Worm (Caenorhabditis elegans) whole organism, early embryonic: ENCODE results near the gene K01D12.10.

Source experiments
- B0310.2 ChIP-seq: sonication (generic microtip); optimal IDR thresholded peaks from 2 replicates; lab custom pipeline; 2016; ENCODE audit warnings: mild to moderate bottlenecking, missing genetic modification characterization, missing compliant biosample characterization
- F13C5.2 ChIP-seq: sonication (generic microtip); optimal IDR thresholded peaks from 2 replicates; lab custom pipeline; 2017; ENCODE audit warnings: mild to moderate bottlenecking, missing genetic modification characterization, inconsistent platforms, missing compliant biosample characterization
- aly-1 ChIP-seq: sonication (generic microtip); optimal IDR thresholded peaks from 2 replicates; lab custom pipeline; 2016; ENCODE audit warnings: missing genetic modification characterization, missing compliant biosample characterization
- ama-1 ChIP-seq: fragments of 150-350 bp; optimal IDR thresholded peaks from 2 replicates; lab custom pipeline; 2014
- ceh-13 ChIP-seq: fragments of 200-800 bp; sonication (Bioruptor generic); optimal IDR thresholded peaks from 2 replicates; lab custom pipeline; 2018; ENCODE audit warnings: mild to moderate bottlenecking, missing genetic modification characterization, missing compliant biosample characterization
- ceh-36 ChIP-seq: sonication (generic microtip); optimal IDR thresholded peaks from 2 replicates; lab custom pipeline; 2016; ENCODE audit warnings: missing genetic modification characterization, inconsistent platforms, missing compliant biosample characterization
- ets-7 ChIP-seq: sonication (generic microtip); optimal IDR thresholded peaks from 2 replicates; lab custom pipeline; 2016; ENCODE audit warnings: missing genotype, missing genetic modification characterization, missing compliant biosample characterization
- flt-1 ChIP-seq: fragments of 200-800 bp; sonication (Bioruptor generic); IDR thresholded peaks from 2 replicates; pipeline ENCODE4 v1.3.6; 2022; ENCODE audit warnings: missing genetic modification characterization, missing compliant biosample characterization
- hmbx-1 ChIP-seq: sonication (generic microtip); optimal IDR thresholded peaks from 2 replicates; lab custom pipeline; 2016; ENCODE audit warnings: mild to moderate bottlenecking, missing genetic modification characterization, missing compliant biosample characterization
- hmg-4 ChIP-seq: fragments of 200-800 bp; sonication (Bioruptor generic); optimal IDR thresholded peaks from 2 replicates; lab custom pipeline; 2018; ENCODE audit warnings: mild to moderate bottlenecking, missing genetic modification characterization, missing compliant biosample characterization
- hnd-1 ChIP-seq: sonication (generic microtip); optimal IDR thresholded peaks from 2 replicates; lab custom pipeline; 2016; ENCODE audit warnings: missing genetic modification characterization, missing compliant biosample characterization
- pes-1 ChIP-seq: fragments of 200-800 bp; sonication (Bioruptor generic); IDR thresholded peaks from 2 replicates; pipeline ENCODE4 v1.3.6; 2022; ENCODE audit warnings: missing genetic modification reagents, missing genetic modification characterization, missing compliant biosample characterization
- scrt-1 ChIP-seq: fragments of 200-800 bp; sonication (Bioruptor generic); IDR thresholded peaks from 2 replicates; pipeline ENCODE4 v1.3.6; 2022; ENCODE audit warnings: missing genetic modification characterization, missing compliant biosample characterization
- sea-1 ChIP-seq: fragments of 200-800 bp; sonication (Bioruptor generic); conservative IDR thresholded peaks from 2 replicates; pipeline ENCODE4 v1.3.6; 2022; ENCODE audit warnings: missing genetic modification characterization, missing compliant biosample characterization
- tbx-11 ChIP-seq: fragments of 200-800 bp; sonication (Bioruptor generic); IDR thresholded peaks from 2 replicates; pipeline ENCODE4 v1.3.6; 2022; ENCODE audit warnings: missing genetic modification characterization, missing compliant biosample characterization
- tbx-37 ChIP-seq: fragments of 200-800 bp; sonication (Bioruptor generic); conservative IDR thresholded peaks from 2 replicates; pipeline ENCODE4 v1.3.6; 2022; ENCODE audit warnings: missing genetic modification reagents, missing genetic modification characterization, missing compliant biosample characterization
- tra-4 ChIP-seq: sonication (generic microtip); optimal IDR thresholded peaks from 2 replicates; lab custom pipeline; 2017; ENCODE audit warnings: missing genetic modification characterization, missing compliant biosample characterization

The K01D12.10 gene

ce11 chrV:12429039-12429438 is 23.0 kb downstream of the K01D12.10 start, which contains the start of gene C54D10.5:
C54D10.5 (plus strand) TSS chrV:12429339.
- TF ChIP-seq tbx-11 (GFP tag; lab: Robert Waterston, UW) (no peak), hnd-1 (tag; lab: Kevin White, UChicago) (no peak), aly-1 (no peak), hmg-4 (GFP tag; lab: Kevin White, UChicago) (no peak), pes-1 (GFP tag; lab: Robert Waterston, UW) (no peak), sea-1 (GFP tag; lab: Robert Waterston, UW) (no peak), flt-1 (no peak), ets-7 (tag; lab: Kevin White, UChicago) (no peak), B0310.2 (tag; lab: Kevin White, UChicago) (no peak), ceh-13 (no peak), hmbx-1 (tag; lab: Kevin White, UChicago) (no peak)

ce11 chrV:12432111-12432510 is 26.1 kb downstream of the K01D12.10 start, which contains the start of gene C54D10.13:
C54D10.13 (minus strand) TSS chrV:12432289.
- TF ChIP-seq F13C5.2 (tag; lab: Kevin White, UChicago), result no peak
- no peak for TF ChIP-seq ets-7 (tag; lab: Kevin White, UChicago)
- no peak for TF ChIP-seq tra-4
- no peak for TF ChIP-seq tbx-37
- no peak for TF ChIP-seq ceh-36 (tag; lab: Kevin White, UChicago)
- no peak for TF ChIP-seq ceh-13
- TF ChIP-seq aly-1, result no peak
- no peak for TF ChIP-seq hmbx-1 (tag; lab: Kevin White, UChicago)
- no peak for TF ChIP-seq ama-1 (lab: Kevin White, UChicago)
- no peak for TF ChIP-seq sea-1 (GFP tag; lab: Robert Waterston, UW)
- no peak for TF ChIP-seq pes-1 (GFP tag; lab: Robert Waterston, UW)

ce11 chrV:12433105-12433504 is 27.1 kb downstream of the K01D12.10 start:
- TF ChIP-seq hmg-4 (GFP tag; lab: Kevin White, UChicago) (no peak), ama-1 (lab: Kevin White, UChicago) (no peak), tbx-11 (GFP tag; lab: Robert Waterston, UW) (no peak), ceh-36 (tag; lab: Kevin White, UChicago) (no peak), ets-7 (tag; lab: Kevin White, UChicago) (no peak), F13C5.2 (tag; lab: Kevin White, UChicago) (no peak), ceh-13 (no peak), B0310.2 (tag; lab: Kevin White, UChicago) (no peak), tbx-37 (no peak), tra-4 (no peak), hmbx-1 (tag; lab: Kevin White, UChicago) (no peak)

- TF ChIP-seq scrt-1 (GFP tag; lab: Robert Waterston, UW), result no peak
- TF ChIP-seq aly-1, result no peak
- TF ChIP-seq hmbx-1 (tag; lab: Kevin White, UChicago), result no peak
- no peak for TF ChIP-seq pes-1 (GFP tag; lab: Robert Waterston, UW)
- TF ChIP-seq tbx-37, result no peak
- TF ChIP-seq ama-1 (lab: Kevin White, UChicago), result no peak
- no peak for TF ChIP-seq B0310.2 (tag; lab: Kevin White, UChicago)
- no peak for TF ChIP-seq tra-4
- no peak for TF ChIP-seq F13C5.2 (tag; lab: Kevin White, UChicago)
- no peak for TF ChIP-seq tbx-11 (GFP tag; lab: Robert Waterston, UW)
- no peak for TF ChIP-seq ceh-13
- no peak for TF ChIP-seq hnd-1 (tag; lab: Kevin White, UChicago)
- TF ChIP-seq sea-1 (GFP tag; lab: Robert Waterston, UW), result no peak
- TF ChIP-seq ets-7 (tag; lab: Kevin White, UChicago), result no peak
- no peak for TF ChIP-seq flt-1
- TF ChIP-seq hmg-4 (GFP tag; lab: Kevin White, UChicago), result no peak
- no peak for TF ChIP-seq ceh-36 (tag; lab: Kevin White, UChicago)
These were observed 27.7 kb downstream of the K01D12.10 start, which contains the start of gene srh-25 for ce11 chrV:12433717-12434116. srh-25 (minus strand) TSS chrV:12433817.

- no peak for TF ChIP-seq hmbx-1 (tag; lab: Kevin White, UChicago)
- no peak for TF ChIP-seq tra-4
- no peak for TF ChIP-seq hnd-1 (tag; lab: Kevin White, UChicago)
- TF ChIP-seq F13C5.2 (tag; lab: Kevin White, UChicago), result no peak
- no peak for TF ChIP-seq tbx-11 (GFP tag; lab: Robert Waterston, UW)
- TF ChIP-seq ceh-36 (tag; lab: Kevin White, UChicago), result no peak
- no peak for TF ChIP-seq pes-1 (GFP tag; lab: Robert Waterston, UW)
- no peak for TF ChIP-seq sea-1 (GFP tag; lab: Robert Waterston, UW)
- no peak for TF ChIP-seq ama-1 (lab: Kevin White, UChicago)
- TF ChIP-seq hmg-4 (GFP tag; lab: Kevin White, UChicago), result no peak
- no peak for TF ChIP-seq aly-1
- TF ChIP-seq ceh-13, result no peak
- no peak for TF ChIP-seq tbx-37
- TF ChIP-seq scrt-1 (GFP tag; lab: Robert Waterston, UW), result no peak
- TF ChIP-seq B0310.2 (tag; lab: Kevin White, UChicago), result no peak
- no peak for TF ChIP-seq flt-1
- TF ChIP-seq ets-7 (tag; lab: Kevin White, UChicago), result no peak
These were observed 35.4 kb downstream of the K01D12.10 start, which contains the start of gene pals-37 for ce11 chrV:12441420-12441819. pals-37 (minus strand) TSS chrV:12441520.

- TF ChIP-seq hmg-4 (GFP tag; lab: Kevin White, UChicago) (no peak), ets-7 (tag; lab: Kevin White, UChicago) (no peak), F13C5.2 (tag; lab: Kevin White, UChicago) (no peak), tbx-11 (GFP tag; lab: Robert Waterston, UW) (no peak), scrt-1 (GFP tag; lab: Robert Waterston, UW) (no peak), ama-1 (lab: Kevin White, UChicago) (no peak)
These were observed 37.7 kb downstream of the K01D12.10 start, which contains the start of gene pals-39 for ce11 chrV:12443754-12444153. pals-39 (minus strand) TSS chrV:12443854.

ce11 chrV:12446895-12447294 is 40.9 kb downstream of the K01D12.10 start, which contains the start of the genes pals-38 and C54D10.9:
pals-38 (minus strand) TSS chrV:12446995.
C54D10.9 (plus strand) TSS chrV:12447153.
- no peak for TF ChIP-seq pes-1 (GFP tag; lab: Robert Waterston, UW)
- no peak for TF ChIP-seq sea-1 (GFP tag; lab: Robert Waterston, UW)
- TF ChIP-seq aly-1, result no peak
- no peak for TF ChIP-seq ceh-36 (tag; lab: Kevin White, UChicago)
- no peak for TF ChIP-seq hnd-1 (tag; lab: Kevin White, UChicago)
- TF ChIP-seq tbx-37, result no peak
- TF ChIP-seq ama-1 (lab: Kevin White, UChicago), result no peak
- no peak for TF ChIP-seq hmg-4 (GFP tag; lab: Kevin White, UChicago)
- TF ChIP-seq F13C5.2 (tag; lab: Kevin White, UChicago), result no peak
